Fruit fly (Drosophila melanogaster) whole organism, embryonic: ENCODE measurements around the gene CG3679.

ENCODE experiments used
- Abd-B ChIP-seq: fragments of 200-800 bp; sonication (Bioruptor generic); optimal IDR thresholded peaks from 2 replicates; lab custom pipeline; 2018; ENCODE audit warnings: missing biosample characterization, mild to moderate bottlenecking, missing genetic modification characterization, moderate library complexity
- BEAF-32 ChIP-seq: fragments of 200-800 bp; sonication (Bioruptor generic); optimal IDR thresholded peaks from 3 replicates; lab custom pipeline; 2017; ENCODE audit warnings: missing biosample characterization, missing genetic modification characterization, mild to moderate bottlenecking, moderate library complexity, missing genetic modification reagents
- Bdp1 ChIP-seq: fragments of 200-800 bp; sonication (Bioruptor generic); optimal IDR thresholded peaks from 3 replicates; lab custom pipeline; 2016; ENCODE audit warnings: missing biosample characterization, missing genetic modification characterization
- CG10431 ChIP-seq: fragments of 200-800 bp; sonication (Bioruptor generic); optimal IDR thresholded peaks from 3 replicates; lab custom pipeline; 2018; ENCODE audit warnings: missing biosample characterization, mild to moderate bottlenecking, missing genetic modification characterization
- CG10462 ChIP-seq: fragments of 200-800 bp; sonication (Bioruptor generic); optimal IDR thresholded peaks from 2 replicates; lab custom pipeline; 2016; ENCODE audit warnings: missing biosample characterization, missing genetic modification characterization
- CG15479 ChIP-seq: fragments of 200-800 bp; sonication (Bioruptor generic); optimal IDR thresholded peaks from 3 replicates; lab custom pipeline; 2019; ENCODE audit warnings: missing biosample characterization, mild to moderate bottlenecking, missing genetic modification characterization, moderate library complexity
- CG1602 ChIP-seq: fragments of 200-800 bp; sonication (Bioruptor generic); optimal IDR thresholded peaks from 3 replicates; lab custom pipeline; 2016; ENCODE audit warnings: missing biosample characterization, missing genetic modification characterization
- CG16813 ChIP-seq: fragments of 200-800 bp; sonication (Bioruptor generic); IDR thresholded peaks from 3 replicates; pipeline ENCODE4 v1.3.6; 2022; ENCODE audit warnings: missing biosample characterization, missing genetic modification characterization; ENCODE audit not compliant: partially characterized antibody
- CG17612 ChIP-seq: fragments of 200-800 bp; sonication (Bioruptor generic); IDR thresholded peaks from 2 replicates; pipeline ENCODE4 v1.3.6; 2022; ENCODE audit warnings: missing biosample characterization, missing genetic modification characterization
- CG17912 ChIP-seq: fragments of 200-800 bp; sonication (Bioruptor generic); optimal IDR thresholded peaks from 2 replicates; lab custom pipeline; 2018; ENCODE audit warnings: missing biosample characterization, mild to moderate bottlenecking, missing genetic modification characterization
- CG2889 ChIP-seq: fragments of 200-800 bp; sonication (Bioruptor generic); IDR thresholded peaks from 3 replicates; pipeline ENCODE4 v1.3.6; 2022; ENCODE audit warnings: missing biosample characterization, missing genetic modification characterization
- CG6254 ChIP-seq: fragments of 200-800 bp; sonication (Bioruptor generic); optimal IDR thresholded peaks from 3 replicates; lab custom pipeline; 2017; ENCODE audit warnings: mild to moderate bottlenecking, missing biosample characterization, missing genetic modification reagents, missing genetic modification characterization
- CG7556 ChIP-seq: fragments of 200-800 bp; sonication (Bioruptor generic); optimal IDR thresholded peaks from 2 replicates; lab custom pipeline; 2017; ENCODE audit warnings: missing biosample characterization, mild to moderate bottlenecking, missing genetic modification characterization
- CG7786 ChIP-seq: fragments of 200-800 bp; sonication (Bioruptor generic); optimal IDR thresholded peaks from 2 replicates; lab custom pipeline; 2016; ENCODE audit warnings: missing biosample characterization, missing genetic modification characterization
- CG9797 ChIP-seq: fragments of 200-800 bp; sonication (Bioruptor generic); optimal IDR thresholded peaks from 3 replicates; lab custom pipeline; 2018; ENCODE audit warnings: missing biosample characterization, mild to moderate bottlenecking, missing genetic modification characterization
- CTCF ChIP-seq: fragments of 200-800 bp; sonication (Bioruptor generic); optimal IDR thresholded peaks from 2 replicates; lab custom pipeline; 2017; ENCODE audit warnings: missing biosample characterization, mild to moderate bottlenecking, missing genetic modification characterization, moderate library complexity
- D19B ChIP-seq: fragments of 200-800 bp; sonication (Bioruptor generic); optimal IDR thresholded peaks from 2 replicates; lab custom pipeline; 2017; ENCODE audit warnings: missing biosample characterization, mild to moderate bottlenecking, missing genetic modification characterization
- Fer2 ChIP-seq: fragments of 200-800 bp; sonication (Bioruptor generic); optimal IDR thresholded peaks from 2 replicates; lab custom pipeline; 2018; ENCODE audit warnings: missing biosample characterization, mild to moderate bottlenecking, missing genetic modification characterization, moderate library complexity
- HLH4C ChIP-seq: fragments of 200-800 bp; sonication (Bioruptor generic); IDR thresholded peaks from 3 replicates; pipeline ENCODE4 v1.3.6; 2022; ENCODE audit warnings: missing biosample characterization, missing genetic modification characterization; ENCODE audit not compliant: partially characterized antibody
- HLH54F ChIP-seq: fragments of 200-800 bp; sonication (Bioruptor generic); optimal IDR thresholded peaks from 3 replicates; lab custom pipeline; 2016; ENCODE audit warnings: missing biosample characterization, missing genetic modification characterization
- MTF-1 ChIP-seq: fragments of 200-800 bp; sonication (Bioruptor generic); optimal IDR thresholded peaks from 2 replicates; lab custom pipeline; 2018; ENCODE audit warnings: missing biosample characterization, mild to moderate bottlenecking, missing genetic modification characterization, borderline replicate concordance
- Myb ChIP-seq: fragments of 200-800 bp; sonication (Bioruptor generic); optimal IDR thresholded peaks from 2 replicates; lab custom pipeline; 2016; ENCODE audit warnings: missing biosample characterization, missing genetic modification characterization
- NFAT ChIP-seq: fragments of 200-800 bp; sonication (Bioruptor generic); IDR thresholded peaks from 2 replicates; pipeline ENCODE4 v1.3.6; 2022; ENCODE audit warnings: missing biosample characterization, missing genetic modification characterization
- Neu2 ChIP-seq: fragments of 200-800 bp; sonication (Bioruptor generic); optimal IDR thresholded peaks from 3 replicates; lab custom pipeline; 2016; ENCODE audit warnings: missing biosample characterization, missing genetic modification characterization, borderline replicate concordance
- Oaz ChIP-seq: fragments of 200-800 bp; sonication (Bioruptor generic); IDR thresholded peaks from 2 replicates; pipeline ENCODE4 v1.3.6; 2022; ENCODE audit warnings: missing biosample characterization, missing genetic modification characterization
- Ravus ChIP-seq: fragments of 200-800 bp; sonication (Bioruptor generic); IDR thresholded peaks from 2 replicates; pipeline ENCODE4 v1.3.6; 2022; ENCODE audit warnings: missing biosample characterization, missing genetic modification characterization
- Scr ChIP-seq: fragments of 200-800 bp; sonication (Bioruptor generic); IDR thresholded peaks from 2 replicates; pipeline ENCODE4 v1.3.6; 2022; ENCODE audit warnings: missing biosample characterization, missing genetic modification characterization; ENCODE audit not compliant: partially characterized antibody
- bigmax ChIP-seq: fragments of 200-800 bp; sonication (Bioruptor generic); optimal IDR thresholded peaks from 2 replicates; lab custom pipeline; 2018; ENCODE audit warnings: missing biosample characterization, mild to moderate bottlenecking, missing genetic modification characterization
- chinmo ChIP-seq: fragments of 200-800 bp; sonication (Bioruptor generic); IDR thresholded peaks from 4 replicates; pipeline ENCODE4 v1.3.6; 2022; ENCODE audit warnings: missing biosample characterization, missing genetic modification characterization; ENCODE audit not compliant: partially characterized antibody
- crol ChIP-seq: fragments of 200-800 bp; sonication (Bioruptor generic); IDR thresholded peaks from 2 replicates; pipeline ENCODE4 v1.3.6; 2022; ENCODE audit warnings: missing biosample characterization, missing genetic modification characterization
- disco-r ChIP-seq: fragments of 200-800 bp; sonication (Bioruptor generic); optimal IDR thresholded peaks from 2 replicates; lab custom pipeline; 2016; ENCODE audit warnings: missing biosample characterization, missing genetic modification characterization
- dmrt99B ChIP-seq: fragments of 200-800 bp; sonication (Bioruptor generic); optimal IDR thresholded peaks from 2 replicates; lab custom pipeline; 2018; ENCODE audit warnings: missing biosample characterization, mild to moderate bottlenecking, missing genetic modification characterization, moderate library complexity
- esg ChIP-seq: fragments of 200-800 bp; sonication (Bioruptor generic); conservative IDR thresholded peaks from 2 replicates; pipeline ENCODE4 v1.3.6; 2022; ENCODE audit warnings: missing biosample characterization, missing genetic modification characterization
- gem ChIP-seq: fragments of 200-800 bp; sonication (Bioruptor generic); optimal IDR thresholded peaks from 2 replicates; lab custom pipeline; 2019; ENCODE audit warnings: missing biosample characterization, mild to moderate bottlenecking, missing genetic modification characterization, moderate library complexity
- gfzf ChIP-seq: fragments of 200-800 bp; sonication (Bioruptor generic); optimal IDR thresholded peaks from 2 replicates; lab custom pipeline; 2016; ENCODE audit warnings: missing biosample characterization, mild to moderate bottlenecking, missing genetic modification characterization, moderate library complexity
- gro ChIP-seq: fragments of 200-800 bp; sonication (Bioruptor generic); optimal IDR thresholded peaks from 2 replicates; lab custom pipeline; 2016; ENCODE audit warnings: missing biosample characterization, missing genetic modification characterization
- hbn ChIP-seq: fragments of 200-800 bp; sonication (Bioruptor generic); IDR thresholded peaks from 2 replicates; pipeline ENCODE4 v1.3.6; 2022; ENCODE audit warnings: missing biosample characterization, missing genetic modification characterization; ENCODE audit not compliant: partially characterized antibody
- knrl ChIP-seq: fragments of 200-800 bp; sonication (Bioruptor generic); IDR thresholded peaks from 3 replicates; pipeline ENCODE4 v1.3.6; 2022; ENCODE audit warnings: missing biosample characterization, missing genetic modification characterization; ENCODE audit not compliant: partially characterized antibody
- lbe ChIP-seq: fragments of 200-800 bp; sonication (Bioruptor generic); optimal IDR thresholded peaks from 2 replicates; lab custom pipeline; 2016; ENCODE audit warnings: missing biosample characterization, mild to moderate bottlenecking, missing genetic modification characterization
- nau ChIP-seq: fragments of 200-800 bp; sonication (Bioruptor generic); optimal IDR thresholded peaks from 3 replicates; lab custom pipeline; 2017; ENCODE audit warnings: missing biosample characterization, mild to moderate bottlenecking, missing genetic modification characterization, missing genetic modification reagents
- ranshi ChIP-seq: fragments of 200-800 bp; sonication (Bioruptor generic); IDR thresholded peaks from 2 replicates; pipeline ENCODE4 v1.3.6; 2022; ENCODE audit warnings: missing biosample characterization, missing genetic modification characterization
- sens-2 ChIP-seq: fragments of 200-800 bp; sonication (Bioruptor generic); IDR thresholded peaks from 2 replicates; pipeline ENCODE4 v1.3.6; 2022; ENCODE audit warnings: missing biosample characterization, missing genetic modification characterization
- sqz ChIP-seq: fragments of 200-800 bp; sonication (Bioruptor generic); optimal IDR thresholded peaks from 3 replicates; lab custom pipeline; 2018; ENCODE audit warnings: missing biosample characterization, mild to moderate bottlenecking, missing genetic modification characterization
- sr ChIP-seq: fragments of 200-800 bp; sonication (Bioruptor generic); IDR thresholded peaks from 3 replicates; pipeline ENCODE4 v1.3.6; 2022; ENCODE audit warnings: missing biosample characterization, missing genetic modification characterization
- ssp ChIP-seq: fragments of 200-800 bp; sonication (Bioruptor generic); IDR thresholded peaks from 2 replicates; pipeline ENCODE4 v1.3.6; 2022; ENCODE audit warnings: missing biosample characterization, missing genetic modification characterization
- sug ChIP-seq: fragments of 200-800 bp; optimal IDR thresholded peaks from 2 replicates; lab custom pipeline; 2019; ENCODE audit warnings: missing biosample characterization, mild to moderate bottlenecking, missing genetic modification characterization, moderate library complexity
- tin ChIP-seq: fragments of 200-800 bp; sonication (Bioruptor generic); optimal IDR thresholded peaks from 3 replicates; lab custom pipeline; 2016; ENCODE audit warnings: missing biosample characterization, missing genetic modification characterization
- toy ChIP-seq: fragments of 200-800 bp; sonication (Bioruptor generic); IDR thresholded peaks from 2 replicates; pipeline ENCODE4 v1.3.6; 2022; ENCODE audit warnings: missing biosample characterization, missing genetic modification characterization
- vfl ChIP-seq: fragments of 200-800 bp; sonication (Bioruptor generic); optimal IDR thresholded peaks from 2 replicates; lab custom pipeline; 2016; ENCODE audit warnings: missing biosample characterization, missing genetic modification characterization

The CG3679 gene

DNA sequence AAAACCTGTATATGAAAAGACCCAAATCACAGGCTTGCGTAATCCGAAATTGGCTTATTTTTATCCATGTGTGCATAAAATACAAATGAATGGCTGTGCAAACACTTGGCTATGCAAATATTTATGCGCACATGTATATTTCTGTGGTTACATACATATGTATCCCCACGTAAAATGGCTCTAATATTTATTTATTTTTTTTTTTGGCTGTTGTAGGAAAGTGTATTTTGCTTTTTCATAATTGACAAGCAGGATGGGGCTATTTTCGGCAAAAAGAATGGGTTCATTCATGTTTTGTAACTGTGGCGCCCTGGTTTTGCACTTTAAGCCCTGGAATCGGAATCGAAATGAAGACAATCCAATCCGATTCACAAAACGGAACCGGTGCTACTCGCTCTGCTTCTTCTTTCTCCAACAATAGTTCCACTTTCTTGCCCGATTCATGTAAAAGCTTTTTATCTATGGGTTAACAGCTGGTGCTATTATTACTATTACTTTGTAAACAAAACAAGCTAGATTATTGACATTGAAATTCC lies 31.5 kb downstream of the CG3679 start (continued):
- TF ChIP-seq MTF-1 (GFP tag; lab: Kevin White, UChicago) = peak; percentile 12
- peak; percentile 77 for TF ChIP-seq gro (GFP tag; lab: Kevin White, UChicago)
- peak; percentile 73 for TF ChIP-seq dmrt99B
- TF ChIP-seq NFAT (GFP tag; lab: Robert Waterston, UW) = peak; percentile 79
- TF ChIP-seq CG7556 = peak; percentile 68
- peak; percentile 75 for TF ChIP-seq vfl (GFP tag; lab: Kevin White, UChicago)
- TF ChIP-seq CG1602 (GFP tag; lab: Kevin White, UChicago) = peak; percentile 47
- TF ChIP-seq CG10431 (GFP tag; lab: Kevin White, UChicago) = peak; percentile 0
- peak; percentile 41 for TF ChIP-seq D19B
- peak; percentile 66 for TF ChIP-seq CG7786 (GFP tag; lab: Kevin White, UChicago)
- TF ChIP-seq gfzf (GFP tag; lab: Kevin White, UChicago) = no peak
- no peak for TF ChIP-seq Neu2 (GFP tag; lab: Kevin White, UChicago)
- 0 out of 2 replicates have a peak, but pooled peaks have one; percentile 18 for TF ChIP-seq Scr (GFP tag; lab: Robert Waterston, UW)
- peak; percentile 52 for TF ChIP-seq ssp (GFP tag; lab: Robert Waterston, UW)
- TF ChIP-seq BEAF-32 = peak; percentile 6
- TF ChIP-seq knrl (GFP tag; lab: Robert Waterston, UW) = 0 out of 3 replicates have a peak, but pooled peaks have one; percentile 35
- no peak for TF ChIP-seq hbn (GFP tag; lab: Robert Waterston, UW)
- peak; percentile 25 for TF ChIP-seq sqz (GFP tag; lab: Kevin White, UChicago)
- no peak for TF ChIP-seq CTCF
- peak; percentile 49; the same call in 1 of the 2 replicates for TF ChIP-seq Ravus (GFP tag; lab: Robert Waterston, UW)
- TF ChIP-seq bigmax (GFP tag; lab: Kevin White, UChicago) = no peak
- peak; percentile 34 for TF ChIP-seq Bdp1 (GFP tag; lab: Kevin White, UChicago)
- TF ChIP-seq CG10462 (GFP tag; lab: Kevin White, UChicago) = peak; percentile 21
- TF ChIP-seq esg (GFP tag; lab: Robert Waterston, UW) = peak; percentile 71
- TF ChIP-seq HLH4C (GFP tag; lab: Robert Waterston, UW) = no peak
- peak; percentile 76 for TF ChIP-seq HLH54F (GFP tag; lab: Kevin White, UChicago)
- peak; percentile 55 for TF ChIP-seq sug (tag; lab: Kevin White, UChicago)
- TF ChIP-seq chinmo (GFP tag; lab: Robert Waterston, UW) = 0 out of 4 replicates have a peak, but pooled peaks have one; percentile 40
- TF ChIP-seq disco-r (GFP tag; lab: Kevin White, UChicago) = peak; percentile 33
- TF ChIP-seq Myb (GFP tag; lab: Kevin White, UChicago) = peak; percentile 48
- no peak; the same call in 2 of the 3 replicates for TF ChIP-seq sr (GFP tag; lab: Robert Waterston, UW)
- no peak for TF ChIP-seq CG16813 (GFP tag; lab: Robert Waterston, UW)
- TF ChIP-seq lbe (GFP tag; lab: Kevin White, UChicago) = peak; percentile 32
- TF ChIP-seq ranshi (GFP tag; lab: Robert Waterston, UW) = peak; percentile 62; the same call in 1 of the 2 replicates
- TF ChIP-seq tin = peak; percentile 77
- TF ChIP-seq gem (tag; lab: Kevin White, UChicago) = peak; percentile 71
- TF ChIP-seq CG9797 = no peak
- TF ChIP-seq sens-2 (GFP tag; lab: Robert Waterston, UW) = peak; percentile 72
- TF ChIP-seq CG6254 = peak; percentile 42
- TF ChIP-seq crol (GFP tag; lab: Robert Waterston, UW) = no peak
- no peak; the same call in 1 of the 2 replicates for TF ChIP-seq Oaz (GFP tag; lab: Robert Waterston, UW)
- TF ChIP-seq CG17912 (GFP tag; lab: Kevin White, UChicago) = no peak
- peak; percentile 38 for TF ChIP-seq nau
- TF ChIP-seq CG2889 (GFP tag; lab: Robert Waterston, UW) = peak; percentile 61; the same call in 1 of the 3 replicates
- no peak for TF ChIP-seq CG15479 (GFP tag; lab: Kevin White, UChicago)
- TF ChIP-seq CG17612 (GFP tag; lab: Robert Waterston, UW) = peak; percentile 45; the same call in 1 of the 2 replicates
- TF ChIP-seq Fer2 = peak; percentile 59
- 0 out of 2 replicates have a peak, but pooled peaks have one; percentile 50 for TF ChIP-seq toy (GFP tag; lab: Robert Waterston, UW)
- no peak for TF ChIP-seq Abd-B (GFP tag; lab: Kevin White, UChicago)
